Worm (Caenorhabditis elegans) whole organism, young adult: ENCODE results near the gene T10F2.2.

Source experiments
- B0035.1 ChIP-seq: sonication (generic microtip); optimal IDR thresholded peaks from 2 replicates; lab custom pipeline; 2016; ENCODE audit warnings: missing genetic modification characterization, mild to moderate bottlenecking, missing compliant biosample characterization, missing genotype, missing genetic modification reagents
- F22D6.2 ChIP-seq: sonication (generic microtip); optimal IDR thresholded peaks from 2 replicates; lab custom pipeline; 2016; ENCODE audit warnings: mild to moderate bottlenecking, missing genetic modification characterization, missing compliant biosample characterization
- F33H1.4 ChIP-seq: fragments of 200-800 bp; sonication (Bioruptor generic); IDR thresholded peaks from 2 replicates; pipeline ENCODE4 v1.3.6; 2022; ENCODE audit warnings: missing genetic modification reagents, missing genetic modification characterization, missing compliant biosample characterization
- ama-1 ChIP-seq, 3 experiments: fragments of 150-350 bp in 1 of 3; sonication (generic microtip) in 2 of 3; optimal IDR thresholded peaks; 2 replicates each; lab custom pipeline; 2014 to 2018; ENCODE audit warnings: missing biosample characterization in 2 of 3, missing genetic modification characterization in 2 of 3, missing genetic modification reagents in 2 of 3
- dox-1 ChIP-seq: fragments of 200-800 bp; sonication (Bioruptor generic); IDR thresholded peaks from 2 replicates; pipeline ENCODE4 v1.3.6; 2022; ENCODE audit warnings: missing genetic modification reagents, missing genetic modification characterization, missing compliant biosample characterization
- ets-4 ChIP-seq: fragments of 200-800 bp; sonication (Bioruptor generic); optimal IDR thresholded peaks from 2 replicates; lab custom pipeline; 2018; ENCODE audit warnings: mild to moderate bottlenecking, missing genetic modification characterization, missing compliant biosample characterization
- lin-35 ChIP-seq, 3 experiments: fragments of 150-350 bp in 2 of 3; sonication (generic microtip) in 1 of 3; optimal IDR thresholded peaks; 2 replicates each; lab custom pipeline; 2014 to 2018; ENCODE audit warnings: missing biosample characterization in 3 of 3, missing genetic modification characterization in 3 of 3, missing genetic modification reagents in 3 of 3
- lsy-27 ChIP-seq: sonication (generic microtip); optimal IDR thresholded peaks from 2 replicates; lab custom pipeline; 2017; ENCODE audit warnings: missing genetic modification characterization, mild to moderate bottlenecking, missing compliant biosample characterization, antibody characterized with exemption, missing genotype, borderline replicate concordance; ENCODE audit not compliant: insufficient read depth
- pha-4 ChIP-seq: fragments of 150-350 bp; sonication (generic microtip); optimal IDR thresholded peaks from 2 replicates; lab custom pipeline; 2014; ENCODE audit warnings: missing biosample characterization, missing genetic modification reagents, missing genetic modification characterization
- snpc-4 ChIP-seq, 5 experiments: fragments of 150-350 bp in 1 of 5; sonication (generic microtip) in 4 of 5; optimal IDR thresholded peaks; 2 replicates each; lab custom pipeline; 2014 to 2018; ENCODE audit warnings: missing genetic modification characterization in 5 of 5, missing biosample characterization in 3 of 5, antibody characterized with exemption in 2 of 5, mild to moderate bottlenecking in 2 of 5, missing compliant biosample characterization in 2 of 5, missing genotype in 2 of 5, moderate library complexity in 2 of 5, missing genetic modification reagents in 1 of 5
- unc-62 ChIP-seq: fragments of 150-350 bp; optimal IDR thresholded peaks from 2 replicates; lab custom pipeline; 2014; ENCODE audit warnings: missing biosample characterization, missing genetic modification reagents, missing genetic modification characterization

DNA sequence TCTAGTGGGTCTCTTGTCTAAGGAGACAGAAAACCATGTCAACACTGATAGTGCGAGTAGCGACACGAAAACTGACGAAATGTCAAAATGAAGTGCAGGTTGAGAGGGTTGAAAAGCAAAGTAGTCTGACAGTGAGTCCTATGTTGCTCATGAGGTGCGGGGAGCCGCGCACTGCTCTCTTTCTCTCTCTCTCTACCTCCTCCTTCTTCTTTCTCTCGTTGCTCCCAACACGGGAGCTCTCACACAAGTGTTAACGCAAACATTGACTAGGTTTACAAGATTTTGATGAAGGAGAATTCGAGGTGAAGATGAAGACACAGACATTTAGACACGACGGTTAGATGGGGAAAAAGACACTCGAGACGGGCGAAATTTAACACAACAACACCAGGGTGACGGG, 35.9 kb downstream of the T10F2.2 start:
- no peak for TF ChIP-seq ama-1 (optimal IDR thresholded peaks at IDR 0.05; lab: Kevin White, UChicago)
- no peak for TF ChIP-seq ama-1 (GFP tag; optimal IDR thresholded peaks at IDR 0.05; lab: Kevin White, UChicago)
- no peak for TF ChIP-seq lin-35 (GFP tag; optimal IDR thresholded peaks at IDR 0.05; lab: Kevin White, UChicago)
- TF ChIP-seq snpc-4 (GFP tag; optimal IDR thresholded peaks at IDR 0.05; lab: Kevin White, UChicago) = no peak
- TF ChIP-seq snpc-4 (tag; optimal IDR thresholded peaks at IDR 0.05; lab: Kevin White, UChicago) = no peak
- TF ChIP-seq ets-4 (GFP tag; lab: Kevin White, UChicago) = no peak
- no peak for TF ChIP-seq pha-4 (tag; lab: Kevin White, UChicago)
- TF ChIP-seq unc-62 (GFP tag; lab: Kevin White, UChicago) = no peak
- TF ChIP-seq dox-1 (GFP tag; lab: Robert Waterston, UW) = no peak
- TF ChIP-seq F33H1.4 (GFP tag; lab: Robert Waterston, UW) = no peak
- TF ChIP-seq lsy-27 (tag; lab: Kevin White, UChicago) = no peak
- no peak for TF ChIP-seq B0035.1 (tag; lab: Kevin White, UChicago)
- TF ChIP-seq F22D6.2 = no peak
